Fruit fly (Drosophila melanogaster): Measurements from ENCODE around the gene CG31029.

The CG31029 gene

dm6 chr3R:30091795-30092699 is 40.1 kb downstream of the CG31029 start:
- TF ChIP-seq CG33017 (tag; optimal IDR thresholded peaks at IDR 0.05) (no peak), kay (GFP tag; ENCODE audit: borderline replicate concordance) (peak; percentile 54)

dm6 chr3R:30090261-30091006 is 41.8 kb downstream of the CG31029 start:
- TF ChIP-seq cnc (optimal IDR thresholded peaks at IDR 0.05) (no peak), CG7045 (GFP tag; optimal IDR thresholded peaks at IDR 0.05) (peak; percentile 21)

- peak; percentile 66 for TF ChIP-seq CG5204 (GFP tag; optimal IDR thresholded peaks at IDR 0.05)
- TF ChIP-seq Mnt (GFP tag; optimal IDR thresholded peaks at IDR 0.05): no peak
- TF ChIP-seq cnc (optimal IDR thresholded peaks at IDR 0.05): no peak
- no peak for TF ChIP-seq CG1620 (GFP tag; optimal IDR thresholded peaks at IDR 0.05)
- TF ChIP-seq CG7101 (tag; optimal IDR thresholded peaks at IDR 0.05): peak; percentile 35
- TF ChIP-seq bab1 (GFP tag; optimal IDR thresholded peaks at IDR 0.05): no peak
- peak; percentile 64 for TF ChIP-seq kay (GFP tag; ENCODE audit: borderline replicate concordance)
- peak; percentile 56 for TF ChIP-seq CG7045 (GFP tag; optimal IDR thresholded peaks at IDR 0.05)
- no peak for TF ChIP-seq CG33017 (tag; optimal IDR thresholded peaks at IDR 0.05)
- no peak for TF ChIP-seq Clk (GFP tag; optimal IDR thresholded peaks at IDR 0.05)
- TF ChIP-seq CG12768 (GFP tag; optimal IDR thresholded peaks at IDR 0.05): no peak
- no peak for TF ChIP-seq tj (GFP tag; optimal IDR thresholded peaks at IDR 0.05)
- TF ChIP-seq Hr96 (GFP tag; optimal IDR thresholded peaks at IDR 0.05): no peak
- no peak for TF ChIP-seq CG14711 (tag; optimal IDR thresholded peaks at IDR 0.05)
- no peak for TF ChIP-seq pad (GFP tag; optimal IDR thresholded peaks at IDR 0.05)
- TF ChIP-seq ovo (GFP tag; optimal IDR thresholded peaks at IDR 0.05): no peak
- TF ChIP-seq toe (GFP tag; optimal IDR thresholded peaks at IDR 0.05): peak; percentile 20
- peak; percentile 18 for TF ChIP-seq cic (GFP tag; optimal IDR thresholded peaks at IDR 0.05)
- peak; percentile 32 for TF ChIP-seq CG11617 (GFP tag; optimal IDR thresholded peaks at IDR 0.05)
- TF ChIP-seq Crg-1 (GFP tag; optimal IDR thresholded peaks at IDR 0.05): no peak
Observed at dm6 chr3R:30084137-30084536, 48.1 kb downstream of the CG31029 start.

- TF ChIP-seq CG14711 (tag; optimal IDR thresholded peaks at IDR 0.05): peak; percentile 12
- no peak for TF ChIP-seq CG33017 (tag; optimal IDR thresholded peaks at IDR 0.05)
- TF ChIP-seq CG5204 (GFP tag; optimal IDR thresholded peaks at IDR 0.05): peak; percentile 20
- peak; percentile 3 for TF ChIP-seq CG7045 (GFP tag; optimal IDR thresholded peaks at IDR 0.05)
- no peak for TF ChIP-seq bab1 (GFP tag; optimal IDR thresholded peaks at IDR 0.05)
Observed at dm6 chr3R:30083215-30083614, 49.0 kb downstream of the CG31029 start.

Data from whole organism, adult.